Worm (Caenorhabditis elegans) whole organism, mixed stage, embryonic: Measurements from ENCODE around the gene npr-20.

Source experiments
- M03D4.4 ChIP-seq: sonication (generic microtip); optimal IDR thresholded peaks from 2 replicates; lab custom pipeline; 2017; ENCODE audit warnings: mild to moderate bottlenecking, missing genetic modification characterization, missing compliant biosample characterization
- bed-3 ChIP-seq: fragments of 200-800 bp; sonication (Bioruptor generic); optimal IDR thresholded peaks from 3 replicates; lab custom pipeline; 2018; ENCODE audit warnings: mild to moderate bottlenecking, missing genetic modification characterization, moderate library complexity, missing compliant biosample characterization
- ceh-39 ChIP-seq: fragments of 150-350 bp; optimal IDR thresholded peaks from 2 replicates; lab custom pipeline; 2014; ENCODE audit warnings: missing biosample characterization, missing genetic modification characterization
- ceh-43 ChIP-seq: fragments of 200-800 bp; sonication (Bioruptor generic); optimal IDR thresholded peaks from 2 replicates; lab custom pipeline; 2018; ENCODE audit warnings: mild to moderate bottlenecking, missing genetic modification characterization, moderate library complexity, missing compliant biosample characterization
- ceh-83 ChIP-seq: fragments of 200-800 bp; sonication (Bioruptor generic); optimal IDR thresholded peaks from 2 replicates; lab custom pipeline; 2018; ENCODE audit warnings: mild to moderate bottlenecking, missing genetic modification characterization, missing compliant biosample characterization
- ces-1 ChIP-seq: fragments of 150-350 bp; optimal IDR thresholded peaks from 2 replicates; lab custom pipeline; 2014; ENCODE audit warnings: missing biosample characterization, missing genetic modification reagents, missing genetic modification characterization
- cnd-1 ChIP-seq: fragments of 200-800 bp; sonication (Bioruptor generic); optimal IDR thresholded peaks from 2 replicates; lab custom pipeline; 2018; ENCODE audit warnings: mild to moderate bottlenecking, missing genetic modification characterization, missing compliant biosample characterization
- drap-1 ChIP-seq: fragments of 200-800 bp; sonication (Bioruptor generic); optimal IDR thresholded peaks from 3 replicates; lab custom pipeline; 2018; ENCODE audit warnings: mild to moderate bottlenecking, missing genetic modification characterization, missing compliant biosample characterization
- elt-1 ChIP-seq: sonication (generic microtip); optimal IDR thresholded peaks from 2 replicates; lab custom pipeline; 2017; ENCODE audit warnings: missing genetic modification characterization, mild to moderate bottlenecking, missing compliant biosample characterization, antibody characterized with exemption, moderate library complexity, borderline replicate concordance; ENCODE audit not compliant: insufficient read depth
- elt-3 ChIP-seq: fragments of 150-350 bp; optimal IDR thresholded peaks from 2 replicates; lab custom pipeline; 2014; ENCODE audit warnings: missing biosample characterization, missing genetic modification characterization
- flh-1 ChIP-seq: fragments of 200-800 bp; sonication (Bioruptor generic); optimal IDR thresholded peaks from 2 replicates; lab custom pipeline; 2018; ENCODE audit warnings: mild to moderate bottlenecking, missing genetic modification characterization, moderate library complexity, missing compliant biosample characterization
- ham-2 ChIP-seq: fragments of 200-800 bp; sonication (Bioruptor generic); optimal IDR thresholded peaks from 2 replicates; lab custom pipeline; 2018; ENCODE audit warnings: mild to moderate bottlenecking, missing genetic modification characterization, missing compliant biosample characterization
- hlh-1 ChIP-seq: fragments of 150-350 bp; optimal IDR thresholded peaks from 2 replicates; lab custom pipeline; 2014; ENCODE audit warnings: missing biosample characterization, missing genetic modification reagents, missing genetic modification characterization
- lin-13 ChIP-seq: fragments of 150-350 bp; optimal IDR thresholded peaks from 2 replicates; lab custom pipeline; 2014; ENCODE audit warnings: missing biosample characterization, missing genetic modification characterization
- mab-5 ChIP-seq: fragments of 150-350 bp; optimal IDR thresholded peaks from 2 replicates; lab custom pipeline; 2014; ENCODE audit warnings: missing biosample characterization, missing genetic modification characterization
- nhr-2 ChIP-seq: fragments of 150-350 bp; optimal IDR thresholded peaks from 2 replicates; lab custom pipeline; 2014; ENCODE audit warnings: missing biosample characterization, missing genetic modification characterization
- nhr-237 ChIP-seq: fragments of 150-350 bp; optimal IDR thresholded peaks from 2 replicates; lab custom pipeline; 2014; ENCODE audit warnings: missing biosample characterization, missing genetic modification characterization
- nhr-76 ChIP-seq: sonication (generic microtip); optimal IDR thresholded peaks from 2 replicates; lab custom pipeline; 2017; ENCODE audit warnings: missing biosample characterization, missing genetic modification characterization
- pha-4 ChIP-seq: fragments of 150-350 bp; optimal IDR thresholded peaks from 2 replicates; lab custom pipeline; 2018; ENCODE audit warnings: missing biosample characterization, missing genetic modification reagents, missing genetic modification characterization
- sem-2 ChIP-seq: fragments of 200-800 bp; sonication (Bioruptor generic); optimal IDR thresholded peaks from 2 replicates; lab custom pipeline; 2018; ENCODE audit warnings: mild to moderate bottlenecking, missing genetic modification characterization, missing compliant biosample characterization
- snpc-4 ChIP-seq: fragments of 150-350 bp; optimal IDR thresholded peaks from 2 replicates; lab custom pipeline; 2014; ENCODE audit warnings: missing biosample characterization, missing genetic modification characterization
- sptf-1 ChIP-seq: sonication (generic microtip); optimal IDR thresholded peaks from 2 replicates; lab custom pipeline; 2017; ENCODE audit warnings: mild to moderate bottlenecking, missing genetic modification characterization, moderate library complexity, missing compliant biosample characterization
- tbx-8 ChIP-seq: fragments of 200-800 bp; sonication (Bioruptor generic); optimal IDR thresholded peaks from 2 replicates; lab custom pipeline; 2018; ENCODE audit warnings: mild to moderate bottlenecking, missing genetic modification characterization, moderate library complexity, missing compliant biosample characterization
- unc-120 ChIP-seq: sonication (generic microtip); optimal IDR thresholded peaks from 2 replicates; lab custom pipeline; 2017; ENCODE audit warnings: missing genetic modification characterization, missing compliant biosample characterization; ENCODE audit not compliant: poor library complexity, severe bottlenecking
- unc-39 ChIP-seq: fragments of 150-350 bp; optimal IDR thresholded peaks from 2 replicates; lab custom pipeline; 2014; ENCODE audit warnings: missing biosample characterization, missing genetic modification characterization
- unc-62 ChIP-seq: fragments of 150-350 bp; optimal IDR thresholded peaks from 2 replicates; lab custom pipeline; 2014; ENCODE audit warnings: missing biosample characterization, missing genetic modification reagents, missing genetic modification characterization
- zip-8 ChIP-seq: fragments of 150-350 bp; optimal IDR thresholded peaks from 2 replicates; lab custom pipeline; 2014; ENCODE audit warnings: missing biosample characterization, missing genetic modification characterization
- ztf-11 ChIP-seq: fragments of 150-350 bp; optimal IDR thresholded peaks from 2 replicates; lab custom pipeline; 2014; ENCODE audit warnings: missing biosample characterization, missing genetic modification characterization

npr-20 gene

ce11 chrII:8817225-8817624 lies 47.8 kb downstream of the npr-20 start:
- TF ChIP-seq zip-8: no peak
- TF ChIP-seq ceh-83: no peak
- TF ChIP-seq ceh-39 (tag; lab: Kevin White, UChicago): no peak
- no peak for TF ChIP-seq drap-1 (GFP tag; lab: Kevin White, UChicago)
- no peak for TF ChIP-seq sptf-1
- TF ChIP-seq unc-120 (tag; lab: Kevin White, UChicago): no peak
- no peak for TF ChIP-seq ceh-43 (GFP tag; lab: Kevin White, UChicago)
- TF ChIP-seq ces-1 (GFP tag; lab: Kevin White, UChicago): no peak
- TF ChIP-seq elt-1 (tag; lab: Kevin White, UChicago): no peak
- TF ChIP-seq tbx-8: no peak
- no peak for TF ChIP-seq unc-39
- no peak for TF ChIP-seq M03D4.4 (tag; lab: Kevin White, UChicago)
- no peak for TF ChIP-seq sem-2 (GFP tag; lab: Kevin White, UChicago)
- TF ChIP-seq nhr-2 (tag; lab: Kevin White, UChicago): no peak
- no peak for TF ChIP-seq elt-3
- TF ChIP-seq ham-2 (GFP tag; lab: Kevin White, UChicago): no peak
- no peak for TF ChIP-seq cnd-1
- no peak for TF ChIP-seq snpc-4 (tag; lab: Kevin White, UChicago)

- TF ChIP-seq sptf-1: no peak
- TF ChIP-seq unc-120 (tag; lab: Kevin White, UChicago): no peak
- no peak for TF ChIP-seq mab-5 (tag; lab: Kevin White, UChicago)
- no peak for TF ChIP-seq unc-62 (GFP tag; lab: Kevin White, UChicago)
- TF ChIP-seq nhr-76: no peak
- TF ChIP-seq elt-1 (tag; lab: Kevin White, UChicago): no peak
- no peak for TF ChIP-seq lin-13
- no peak for TF ChIP-seq bed-3 (GFP tag; lab: Kevin White, UChicago)
- TF ChIP-seq hlh-1: no peak
- no peak for TF ChIP-seq ztf-11 (tag; lab: Kevin White, UChicago)
- no peak for TF ChIP-seq drap-1 (GFP tag; lab: Kevin White, UChicago)
- TF ChIP-seq elt-3: no peak
- TF ChIP-seq ces-1 (GFP tag; lab: Kevin White, UChicago): no peak
- no peak for TF ChIP-seq nhr-2 (tag; lab: Kevin White, UChicago)
- no peak for TF ChIP-seq tbx-8
Observed at ce11 chrII:8814231-8814630, 50.7 kb downstream of the npr-20 start.

- no peak for TF ChIP-seq tbx-8
- TF ChIP-seq nhr-76: no peak
- TF ChIP-seq sem-2 (GFP tag; lab: Kevin White, UChicago): no peak
- no peak for TF ChIP-seq ceh-43 (GFP tag; lab: Kevin White, UChicago)
- TF ChIP-seq nhr-237 (tag; lab: Kevin White, UChicago): no peak
- TF ChIP-seq snpc-4 (tag; lab: Kevin White, UChicago): no peak
- no peak for TF ChIP-seq flh-1
- no peak for TF ChIP-seq ham-2 (GFP tag; lab: Kevin White, UChicago)
- no peak for TF ChIP-seq ces-1 (GFP tag; lab: Kevin White, UChicago)
- no peak for TF ChIP-seq sptf-1
Observed at ce11 chrII:8813659-8814058, 51.3 kb downstream of the npr-20 start.

- TF ChIP-seq snpc-4 (tag; lab: Kevin White, UChicago) (no peak), mab-5 (tag; lab: Kevin White, UChicago) (no peak), sem-2 (GFP tag; lab: Kevin White, UChicago) (no peak)
Observed at ce11 chrII:8812346-8812745, 52.6 kb downstream of the npr-20 start.

ce11 chrII:8811825-8812224 lies 53.2 kb downstream of the npr-20 start:
- TF ChIP-seq snpc-4 (tag; lab: Kevin White, UChicago): no peak
- no peak for TF ChIP-seq flh-1
- no peak for TF ChIP-seq ztf-11 (tag; lab: Kevin White, UChicago)
- TF ChIP-seq pha-4 (tag; lab: Kevin White, UChicago): no peak
- no peak for TF ChIP-seq zip-8
- no peak for TF ChIP-seq ham-2 (GFP tag; lab: Kevin White, UChicago)
- TF ChIP-seq nhr-2 (tag; lab: Kevin White, UChicago): no peak
